Worm (Caenorhabditis elegans) whole organism, L4 larva: ENCODE measurements around the gene F49C5.3.

Source experiments
- pqm-1 ChIP-seq: sonication (generic microtip); optimal IDR thresholded peaks from 2 replicates; lab custom pipeline; 2017; ENCODE audit warnings: missing biosample characterization, missing genetic modification characterization
- unc-62 ChIP-seq, 3 experiments: fragments of 150-350 bp in 1 of 3; sonication (generic microtip); optimal IDR thresholded peaks in 2 of 3; peaks in 1 of 3; 1 replicate in 1 of 3; 2 replicates in 2 of 3; lab custom pipeline; 2014 to 2017; ENCODE audit warnings: missing biosample characterization in 3 of 3, missing genetic modification characterization in 3 of 3, missing genetic modification reagents in 3 of 3, missing genotype in 1 of 3

ce11 chrII:12550940-12551339 lies 14.6 kb downstream of the F49C5.3 start:
- TF ChIP-seq unc-62 (GFP tag; optimal IDR thresholded peaks at IDR 0.05 in 1 of 2; lab: Kevin White, UChicago): no peak
- no peak for TF ChIP-seq unc-62 (tag; optimal IDR thresholded peaks at IDR 0.05; lab: Kevin White, UChicago)
- no peak for TF ChIP-seq pqm-1 (tag; lab: Kevin White, UChicago)
